Fruit fly (Drosophila melanogaster) whole organism, embryonic: ENCODE results near the gene Qsox2.
A peak's percentile ranks its signal among the peaks of the same experiment; 100 is the strongest.

Experiments used
- BEAF-32 ChIP-seq: fragments of 200-800 bp; sonication (Bioruptor generic); optimal IDR thresholded peaks from 3 replicates; lab custom pipeline; 2017; ENCODE audit warnings: missing biosample characterization, missing genetic modification characterization, mild to moderate bottlenecking, moderate library complexity, missing genetic modification reagents
- BtbVII ChIP-seq: fragments of 200-800 bp; sonication (Bioruptor generic); optimal IDR thresholded peaks from 3 replicates; lab custom pipeline; 2017; ENCODE audit warnings: missing biosample characterization, mild to moderate bottlenecking, missing genetic modification characterization
- Bteb2 ChIP-seq: fragments of 200-800 bp; sonication (Bioruptor generic); optimal IDR thresholded peaks from 2 replicates; lab custom pipeline; 2016; ENCODE audit warnings: missing biosample characterization, missing genetic modification characterization
- CG10654 ChIP-seq: fragments of 200-800 bp; sonication (Bioruptor generic); optimal IDR thresholded peaks from 2 replicates; lab custom pipeline; 2016; ENCODE audit warnings: missing biosample characterization, missing genetic modification characterization
- CG11398 ChIP-seq: fragments of 200-800 bp; sonication (Bioruptor generic); optimal IDR thresholded peaks from 2 replicates; lab custom pipeline; 2016; ENCODE audit warnings: missing biosample characterization, missing genetic modification characterization
- CG12155 ChIP-seq: fragments of 200-800 bp; sonication (Bioruptor generic); optimal IDR thresholded peaks from 3 replicates; lab custom pipeline; 2016; ENCODE audit warnings: missing biosample characterization, missing genetic modification characterization
- CG12659 ChIP-seq: fragments of 200-800 bp; sonication (Bioruptor generic); optimal IDR thresholded peaks from 3 replicates; lab custom pipeline; 2017; ENCODE audit warnings: mild to moderate bottlenecking, missing biosample characterization, missing genetic modification reagents, missing genetic modification characterization
- CG13775 ChIP-seq: fragments of 200-800 bp; sonication (Bioruptor generic); optimal IDR thresholded peaks from 3 replicates; lab custom pipeline; 2017; ENCODE audit warnings: missing biosample characterization, mild to moderate bottlenecking, missing genetic modification characterization
- CG14014 ChIP-seq: fragments of 200-800 bp; sonication (Bioruptor generic); IDR thresholded peaks from 2 replicates; pipeline ENCODE4 v1.3.6; 2022; ENCODE audit warnings: missing biosample characterization, missing genetic modification characterization
- CG1529 ChIP-seq: fragments of 200-800 bp; sonication (Bioruptor generic); optimal IDR thresholded peaks from 3 replicates; lab custom pipeline; 2018; ENCODE audit warnings: missing biosample characterization, missing genetic modification characterization
- CG15696 ChIP-seq: fragments of 200-800 bp; sonication (Bioruptor generic); optimal IDR thresholded peaks from 2 replicates; lab custom pipeline; 2019; ENCODE audit warnings: missing biosample characterization, mild to moderate bottlenecking, missing genetic modification characterization, moderate library complexity
- CG18262 ChIP-seq: fragments of 200-800 bp; optimal IDR thresholded peaks from 3 replicates; lab custom pipeline; 2019; ENCODE audit warnings: missing biosample characterization, mild to moderate bottlenecking, missing genetic modification characterization, moderate library complexity
- CG42726 ChIP-seq: fragments of 200-800 bp; sonication (Bioruptor generic); IDR thresholded peaks from 2 replicates; pipeline ENCODE4 v1.3.6; 2022; ENCODE audit warnings: missing biosample characterization, missing genetic modification characterization; ENCODE audit not compliant: partially characterized antibody
- CG4617 ChIP-seq: fragments of 200-800 bp; sonication (Bioruptor generic); optimal IDR thresholded peaks from 3 replicates; lab custom pipeline; 2016; ENCODE audit warnings: missing biosample characterization, missing genetic modification characterization, borderline replicate concordance
- CG5180 ChIP-seq: fragments of 200-800 bp; sonication (Bioruptor generic); optimal IDR thresholded peaks from 3 replicates; lab custom pipeline; 2017; ENCODE audit warnings: missing biosample characterization, missing genetic modification characterization, mild to moderate bottlenecking, moderate library complexity, missing genetic modification reagents
- CG7928 ChIP-seq: fragments of 200-800 bp; sonication (Bioruptor generic); optimal IDR thresholded peaks from 2 replicates; lab custom pipeline; 2017; ENCODE audit warnings: missing biosample characterization, mild to moderate bottlenecking, missing genetic modification characterization
- CG7963 ChIP-seq: fragments of 200-800 bp; sonication (Bioruptor generic); IDR thresholded peaks from 3 replicates; pipeline ENCODE4 v1.3.6; 2022; ENCODE audit warnings: missing biosample characterization, missing genetic modification characterization; ENCODE audit not compliant: partially characterized antibody
- CG8281 ChIP-seq: fragments of 200-800 bp; sonication (Bioruptor generic); optimal IDR thresholded peaks from 2 replicates; lab custom pipeline; 2018; ENCODE audit warnings: missing biosample characterization, mild to moderate bottlenecking, missing genetic modification characterization, moderate library complexity
- CG9437 ChIP-seq: fragments of 200-800 bp; sonication (Bioruptor generic); optimal IDR thresholded peaks from 2 replicates; lab custom pipeline; 2018; ENCODE audit warnings: missing biosample characterization, mild to moderate bottlenecking, missing genetic modification characterization
- CkIIα-i1 ChIP-seq: fragments of 200-800 bp; sonication (Bioruptor generic); IDR thresholded peaks from 2 replicates; pipeline ENCODE4 v1.3.6; 2022; ENCODE audit warnings: missing biosample characterization, missing genetic modification characterization
- CoRest ChIP-seq: fragments of 200-800 bp; sonication (Bioruptor generic); optimal IDR thresholded peaks from 3 replicates; lab custom pipeline; 2018; ENCODE audit warnings: missing biosample characterization, mild to moderate bottlenecking, missing genetic modification characterization, moderate library complexity
- D19B ChIP-seq: fragments of 200-800 bp; sonication (Bioruptor generic); optimal IDR thresholded peaks from 2 replicates; lab custom pipeline; 2017; ENCODE audit warnings: missing biosample characterization, mild to moderate bottlenecking, missing genetic modification characterization
- Dad ChIP-seq: fragments of 200-800 bp; sonication (Bioruptor generic); optimal IDR thresholded peaks from 3 replicates; lab custom pipeline; 2016; ENCODE audit warnings: missing biosample characterization, missing genetic modification characterization
- Dp ChIP-seq: fragments of 200-800 bp; sonication (Bioruptor generic); optimal IDR thresholded peaks from 2 replicates; lab custom pipeline; 2018; ENCODE audit warnings: missing biosample characterization, mild to moderate bottlenecking, missing genetic modification characterization, moderate library complexity
- HLH54F ChIP-seq: fragments of 200-800 bp; sonication (Bioruptor generic); optimal IDR thresholded peaks from 3 replicates; lab custom pipeline; 2016; ENCODE audit warnings: missing biosample characterization, missing genetic modification characterization
- MTF-1 ChIP-seq: fragments of 200-800 bp; sonication (Bioruptor generic); optimal IDR thresholded peaks from 2 replicates; lab custom pipeline; 2018; ENCODE audit warnings: missing biosample characterization, mild to moderate bottlenecking, missing genetic modification characterization, borderline replicate concordance
- Meics ChIP-seq: fragments of 200-800 bp; sonication (Bioruptor generic); optimal IDR thresholded peaks from 2 replicates; lab custom pipeline; 2017; ENCODE audit warnings: missing biosample characterization, mild to moderate bottlenecking, missing genetic modification characterization
- NC2β ChIP-seq: fragments of 200-800 bp; sonication (Bioruptor generic); optimal IDR thresholded peaks from 2 replicates; lab custom pipeline; 2016; ENCODE audit warnings: missing biosample characterization, missing genetic modification characterization
- NFAT ChIP-seq: fragments of 200-800 bp; sonication (Bioruptor generic); IDR thresholded peaks from 2 replicates; pipeline ENCODE4 v1.3.6; 2022; ENCODE audit warnings: missing biosample characterization, missing genetic modification characterization
- Optix ChIP-seq: fragments of 200-800 bp; sonication (Bioruptor generic); IDR thresholded peaks from 3 replicates; pipeline ENCODE4 v1.3.6; 2022; ENCODE audit warnings: missing biosample characterization, missing genetic modification characterization
- bigmax ChIP-seq: fragments of 200-800 bp; sonication (Bioruptor generic); optimal IDR thresholded peaks from 2 replicates; lab custom pipeline; 2018; ENCODE audit warnings: missing biosample characterization, mild to moderate bottlenecking, missing genetic modification characterization
- chn ChIP-seq: fragments of 200-800 bp; sonication (Bioruptor generic); optimal IDR thresholded peaks from 2 replicates; lab custom pipeline; 2016; ENCODE audit warnings: missing biosample characterization, missing genetic modification characterization
- corto ChIP-seq: fragments of 200-800 bp; sonication (Bioruptor generic); optimal IDR thresholded peaks from 2 replicates; lab custom pipeline; 2016; ENCODE audit warnings: missing biosample characterization, mild to moderate bottlenecking, missing genetic modification characterization, moderate library complexity
- gcm ChIP-seq: fragments of 200-800 bp; sonication (Bioruptor generic); optimal IDR thresholded peaks from 2 replicates; lab custom pipeline; 2019; ENCODE audit warnings: missing biosample characterization, mild to moderate bottlenecking, missing genetic modification characterization, moderate library complexity
- gem ChIP-seq: fragments of 200-800 bp; sonication (Bioruptor generic); optimal IDR thresholded peaks from 2 replicates; lab custom pipeline; 2019; ENCODE audit warnings: missing biosample characterization, mild to moderate bottlenecking, missing genetic modification characterization, moderate library complexity
- kay ChIP-seq: fragments of 200-800 bp; sonication (Bioruptor generic); optimal IDR thresholded peaks from 2 replicates; lab custom pipeline; 2016; ENCODE audit warnings: missing biosample characterization, missing genetic modification characterization
- luna ChIP-seq: fragments of 200-800 bp; sonication (Bioruptor generic); optimal IDR thresholded peaks from 2 replicates; lab custom pipeline; 2016; ENCODE audit warnings: missing biosample characterization, missing genetic modification characterization
- p53 ChIP-seq: fragments of 200-800 bp; sonication (Bioruptor generic); optimal IDR thresholded peaks from 2 replicates; lab custom pipeline; 2016; ENCODE audit warnings: missing biosample characterization, missing genetic modification characterization
- pnt ChIP-seq: fragments of 200-800 bp; sonication (Bioruptor generic); optimal IDR thresholded peaks from 3 replicates; lab custom pipeline; 2016; ENCODE audit warnings: missing biosample characterization, missing genetic modification characterization
- pros ChIP-seq: fragments of 200-800 bp; sonication (Bioruptor generic); optimal IDR thresholded peaks from 3 replicates; lab custom pipeline; 2019; ENCODE audit warnings: missing biosample characterization, mild to moderate bottlenecking, missing genetic modification characterization, moderate library complexity
- pum ChIP-seq: fragments of 200-800 bp; sonication (Bioruptor generic); optimal IDR thresholded peaks from 2 replicates; lab custom pipeline; 2016; ENCODE audit warnings: missing biosample characterization, missing genetic modification characterization
- row ChIP-seq: fragments of 200-800 bp; sonication (Bioruptor generic); IDR thresholded peaks from 3 replicates; pipeline ENCODE4 v1.3.6; 2022; ENCODE audit warnings: missing biosample characterization, missing genetic modification characterization
- sisA ChIP-seq: fragments of 200-800 bp; sonication (Bioruptor generic); IDR thresholded peaks from 2 replicates; pipeline ENCODE4 v1.3.6; 2022; ENCODE audit warnings: missing biosample characterization, missing genetic modification characterization
- sna ChIP-seq: fragments of 200-800 bp; sonication (Bioruptor generic); IDR thresholded peaks from 2 replicates; pipeline ENCODE4 v1.3.6; 2022; ENCODE audit warnings: missing biosample characterization, missing genetic modification characterization; ENCODE audit not compliant: partially characterized antibody
- so ChIP-seq: fragments of 200-800 bp; sonication (Bioruptor generic); IDR thresholded peaks from 3 replicates; pipeline ENCODE4 v1.3.6; 2022; ENCODE audit warnings: missing biosample characterization, missing genetic modification characterization
- wek ChIP-seq: fragments of 200-800 bp; sonication (Bioruptor generic); optimal IDR thresholded peaks from 3 replicates; lab custom pipeline; 2018; ENCODE audit warnings: missing biosample characterization, mild to moderate bottlenecking, missing genetic modification characterization, moderate library complexity
- z ChIP-seq: fragments of 200-800 bp; sonication (Bioruptor generic); IDR thresholded peaks from 3 replicates; pipeline ENCODE4 v1.3.6; 2022; ENCODE audit warnings: missing biosample characterization, missing genetic modification characterization
- zen2 ChIP-seq: fragments of 200-800 bp; sonication (Bioruptor generic); IDR thresholded peaks from 3 replicates; pipeline ENCODE4 v1.3.6; 2022; ENCODE audit warnings: missing biosample characterization, missing genetic modification characterization; ENCODE audit not compliant: partially characterized antibody

Qsox2 gene

dm6 chr3R:21870158-21870971, 43.2 kb upstream of the Qsox2 start, which contains the start of gene CG31431 (continued):
- TF ChIP-seq BtbVII (GFP tag; lab: Kevin White, UChicago) (peak; percentile 98), gcm (GFP tag; lab: Kevin White, UChicago) (peak; percentile 95), CG9437 (GFP tag; lab: Kevin White, UChicago) (peak; percentile 90), NFAT (peak; percentile 97), z (GFP tag; lab: Robert Waterston, UW) (peak; percentile 72; the same call in 2 of the 3 replicates), CG7963 (no peak), CG42726 (no peak), CoRest (tag; lab: Kevin White, UChicago) (peak; percentile 97), wek (GFP tag; lab: Kevin White, UChicago) (peak; percentile 87), Meics (GFP tag; lab: Kevin White, UChicago) (peak; percentile 98), CG13775 (peak; percentile 95), pum (peak; percentile 97), pros (GFP tag; lab: Kevin White, UChicago) (peak; percentile 67), Bteb2 (GFP tag; lab: Kevin White, UChicago) (peak; percentile 96), CG10654 (GFP tag; lab: Kevin White, UChicago) (peak; percentile 97), CG8281 (tag; lab: Kevin White, UChicago) (peak; percentile 84), CG12659 (peak; percentile 98), corto (peak; percentile 66), gem (tag; lab: Kevin White, UChicago) (peak; percentile 98), p53 (GFP tag; lab: Kevin White, UChicago) (peak; percentile 82), CG4617 (GFP tag; lab: Kevin White, UChicago) (peak; percentile 93), pnt (GFP tag; lab: Kevin White, UChicago) (peak; percentile 95), CkIIα-i1 (GFP tag; lab: Robert Waterston, UW) (peak; percentile 84), BEAF-32 (peak; percentile 16), zen2 (GFP tag; lab: Robert Waterston, UW) (no peak), bigmax (peak; percentile 55), HLH54F (GFP tag; lab: Kevin White, UChicago) (peak; percentile 97), CG1529 (GFP tag; lab: Kevin White, UChicago) (peak; percentile 91), Dad (GFP tag; lab: Kevin White, UChicago) (peak; percentile 96), CG15696 (peak; percentile 96), CG5180 (GFP tag; lab: Kevin White, UChicago) (peak; percentile 89), CG18262 (tag; lab: Kevin White, UChicago) (peak; percentile 96), Dp (GFP tag; lab: Kevin White, UChicago) (peak; percentile 13), row (GFP tag; lab: Robert Waterston, UW) (peak; percentile 99), CG7928 (GFP tag; lab: Kevin White, UChicago) (peak; percentile 80), so (GFP tag; lab: Robert Waterston, UW) (peak; percentile 97), CG11398 (peak; percentile 96), NC2β (GFP tag; lab: Kevin White, UChicago) (peak; percentile 97), luna (GFP tag; lab: Kevin White, UChicago) (peak; percentile 94), D19B (GFP tag; lab: Kevin White, UChicago) (peak; percentile 97), kay (peak; percentile 95), CG14014 (GFP tag; lab: Robert Waterston, UW) (peak; percentile 98), sisA (GFP tag; lab: Robert Waterston, UW) (peak; percentile 96), chn (GFP tag; lab: Kevin White, UChicago) (peak; percentile 94), sna (no peak), Optix (GFP tag; lab: Robert Waterston, UW) (peak; percentile 94), MTF-1 (GFP tag; lab: Kevin White, UChicago) (peak; percentile 93), CG12155 (peak; percentile 96)
